Fruit fly (Drosophila melanogaster): ENCODE data around the gene js.
A peak's percentile ranks its signal among the peaks of the same experiment; 100 is the strongest.

Gene js

dm6 chr3R:16323093-16323492 is 45.0 kb downstream of the js start, which contains the start of gene CG6901:
Gene CG6901 (plus strand): TSS chr3R:16323415.
- TF ChIP-seq abd-A (tag; optimal IDR thresholded peaks at IDR 0.05) (no peak), exex (tag; optimal IDR thresholded peaks at IDR 0.05) (peak; percentile 51), sens (GFP tag) (peak; percentile 2), gce (GFP tag; IDR thresholded peaks at IDR 0.05) (no peak), lab (GFP tag; optimal IDR thresholded peaks at IDR 0.05) (peak; percentile 76)

- TF ChIP-seq Bdp1 (GFP tag; optimal IDR thresholded peaks at IDR 0.05) (peak; percentile 56), CG8290 (GFP tag; optimal IDR thresholded peaks at IDR 0.05) (no peak), CG8290 (tag; optimal IDR thresholded peaks at IDR 0.05) (no peak), CG11093 (GFP tag; IDR thresholded peaks at IDR 0.05) (no peak), CG16779 (GFP tag; IDR thresholded peaks at IDR 0.05) (no peak), sens (GFP tag) (peak; percentile 9), CG18476 (GFP tag; optimal IDR thresholded peaks at IDR 0.05) (peak; percentile 37), chinmo (GFP tag; IDR thresholded peaks at IDR 0.05; ENCODE audit: partially characterized antibody) (no peak), CG7786 (GFP tag; optimal IDR thresholded peaks at IDR 0.05) (no peak)
Measured at dm6 chr3R:16321538-16321937, 46.6 kb downstream of the js start, which contains the start of gene CG44044. Gene CG44044 (plus strand): TSS chr3R:16321838.

- TF ChIP-seq nau (GFP tag; optimal IDR thresholded peaks at IDR 0.05) (no peak), lbe (GFP tag; optimal IDR thresholded peaks at IDR 0.05) (peak; percentile 24), gcm2 (GFP tag; optimal IDR thresholded peaks at IDR 0.05) (no peak), nom (GFP tag; optimal IDR thresholded peaks at IDR 0.05) (peak; percentile 7)
Measured at dm6 chr3R:16316747-16317146, 51.4 kb downstream of the js start.
